Fruit fly (Drosophila melanogaster): ENCODE results near the gene TTLL6B.

- TF ChIP-seq Pif1A (GFP tag; optimal IDR thresholded peaks at IDR 0.05): no peak
- TF ChIP-seq rn (GFP tag; IDR thresholded peaks at IDR 0.05): no peak
- TF ChIP-seq Ets98B (GFP tag; IDR thresholded peaks at IDR 0.05): no peak
- no peak for TF ChIP-seq CG15710 (tag; optimal IDR thresholded peaks at IDR 0.05)
- TF ChIP-seq CG8159 (tag; optimal IDR thresholded peaks at IDR 0.05): no peak
- TF ChIP-seq Snoo (tag; optimal IDR thresholded peaks at IDR 0.05): no peak
- no peak for TF ChIP-seq fd96Ca (GFP tag; IDR thresholded peaks at IDR 0.05)
Measured at dm6 chr3R:27253921-27254376, 3.1 kb upstream of the TTLL6B start.
